Fruit fly (Drosophila melanogaster): Measurements from ENCODE around the gene Sbat.

dm6 chr2L:2898247-2898646 is 20.1 kb downstream of the Sbat start:
- TF ChIP-seq CG7101 (tag; optimal IDR thresholded peaks at IDR 0.05) (no peak), toe (GFP tag; optimal IDR thresholded peaks at IDR 0.05) (no peak), CG1620 (GFP tag; optimal IDR thresholded peaks at IDR 0.05) (no peak), Mnt (GFP tag; optimal IDR thresholded peaks at IDR 0.05) (no peak)
